Fruit fly (Drosophila melanogaster) whole organism, larva: ENCODE data around the gene Son.
A peak's percentile ranks its signal among the peaks of the same experiment; 100 is the strongest.

Source experiments
- noc ChIP-seq: fragments of 200-800 bp; sonication (Bioruptor generic); optimal IDR thresholded peaks from 3 replicates; lab custom pipeline; 2019; ENCODE audit warnings: missing biosample characterization, mild to moderate bottlenecking, missing genetic modification characterization, moderate library complexity

The Son gene

dm6 chr3R:9586663-9587248 lies 8.9 kb downstream of the Son start, which contains the start of gene P58IPK:
P58IPK (plus strand) TSS chr3R:9586942.
- peak; percentile 3 for TF ChIP-seq noc

- peak; percentile 67 for TF ChIP-seq noc
Measured at dm6 chr3R:9590952-9591532, 13.2 kb downstream of the Son start, which contains the start of the genes bocks and CG8312. bocks (minus strand) TSS chr3R:9591002. CG8312 (plus strand) TSS chr3R:9591309.

- no peak for TF ChIP-seq noc
Measured at dm6 chr3R:9591769-9592388, 14.0 kb downstream of the Son start.

DNA sequence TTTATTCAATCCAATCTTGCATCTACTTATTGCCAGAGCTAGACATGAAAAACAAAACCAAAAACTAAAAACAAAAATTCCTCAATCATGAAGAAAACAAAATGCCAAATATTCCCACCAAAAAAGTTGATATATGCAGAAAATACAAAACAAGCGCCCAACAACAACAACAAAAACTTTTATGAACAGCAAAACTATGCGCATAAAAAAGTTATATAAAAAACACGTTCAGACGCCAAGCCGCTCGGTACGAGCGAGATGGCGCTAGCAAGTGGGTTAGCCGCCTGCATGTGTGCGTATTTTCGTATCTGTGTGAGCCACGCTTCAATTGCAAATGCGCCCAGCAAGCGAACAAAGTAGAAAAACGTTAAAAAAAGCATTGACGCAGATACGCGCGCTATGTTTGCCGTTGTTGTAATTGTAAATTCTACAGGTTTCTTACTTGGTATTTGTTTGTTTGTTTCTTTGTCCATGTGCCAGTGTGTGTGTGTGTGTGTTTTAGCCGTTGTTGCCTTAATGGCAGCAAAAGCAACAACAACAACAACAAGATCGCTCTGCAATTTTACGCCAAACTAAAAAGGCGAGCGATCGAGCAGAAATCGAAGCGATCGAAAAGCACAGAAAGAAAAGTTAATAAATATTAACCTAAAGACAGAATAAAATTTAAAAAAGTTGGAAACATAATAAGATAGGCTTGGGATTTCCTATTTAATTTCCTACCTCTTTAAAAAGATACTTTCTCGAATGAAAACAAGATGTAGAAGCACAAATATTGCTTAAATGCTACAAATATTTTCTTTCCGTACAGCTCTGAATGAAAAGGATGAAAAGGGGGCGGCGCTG lies 15.8 kb downstream of the Son start:
- TF ChIP-seq noc, result no peak

dm6 chr3R:9594251-9594581 lies 16.4 kb downstream of the Son start:
- TF ChIP-seq noc, result no peak

dm6 chr3R:9594839-9595238 lies 17.0 kb downstream of the Son start:
- TF ChIP-seq noc, result no peak

DNA sequence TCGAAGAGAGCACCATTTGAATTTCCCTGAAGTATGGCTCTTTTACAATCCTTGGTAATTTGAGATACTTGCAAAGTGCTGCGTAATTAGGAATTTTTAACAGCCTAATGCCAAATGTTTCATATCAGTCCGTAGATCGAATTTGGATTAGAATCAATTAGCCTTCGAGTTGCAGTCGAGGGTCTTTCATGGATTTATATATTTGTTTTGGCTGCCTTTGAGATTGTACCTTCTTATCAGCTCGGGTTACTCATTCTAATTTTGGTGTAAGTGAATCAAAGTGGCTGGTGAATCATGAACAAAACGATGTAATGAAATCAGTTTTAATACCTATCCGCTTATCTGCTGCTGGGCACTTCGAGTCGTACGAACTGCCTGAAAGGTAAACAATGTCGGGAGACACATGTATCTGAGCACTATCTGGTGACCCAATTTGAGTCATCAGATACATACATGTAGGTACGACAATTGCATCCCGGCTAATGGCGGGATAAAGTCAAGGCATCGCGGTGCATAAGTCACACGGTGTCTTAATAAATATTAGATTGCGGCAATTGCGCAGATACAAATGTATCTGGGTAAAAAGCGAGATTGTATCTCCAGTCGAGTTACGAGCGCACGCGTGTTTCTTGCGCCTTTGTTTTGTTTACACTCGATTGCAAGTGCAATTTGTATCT lies 18.0 kb downstream of the Son start:
- TF ChIP-seq noc, result no peak

- TF ChIP-seq noc, result no peak
Measured at dm6 chr3R:9596615-9597014, 18.8 kb downstream of the Son start.

DNA sequence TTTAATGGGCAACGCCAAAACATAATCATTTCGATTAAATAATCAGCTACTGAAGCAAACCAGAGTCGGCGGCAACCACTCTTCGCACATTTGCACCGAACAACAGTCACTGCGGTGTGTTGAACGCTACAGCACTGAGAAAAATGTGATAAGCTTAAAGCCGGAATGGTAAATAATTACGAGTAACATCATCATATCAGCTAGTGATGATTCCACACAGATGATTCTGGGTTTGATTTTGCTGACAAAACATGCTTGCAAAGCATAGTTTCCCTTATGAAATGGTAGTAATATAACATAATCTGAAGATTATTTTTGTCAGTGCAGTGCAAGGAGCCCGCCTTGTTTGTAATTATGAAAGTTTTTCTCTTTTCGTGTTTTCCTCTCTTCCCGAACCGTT lies 20.3 kb downstream of the Son start:
- TF ChIP-seq noc, result no peak

dm6 chr3R:9600558-9600959 lies 22.7 kb downstream of the Son start:
- TF ChIP-seq noc, result peak; percentile 95

DNA sequence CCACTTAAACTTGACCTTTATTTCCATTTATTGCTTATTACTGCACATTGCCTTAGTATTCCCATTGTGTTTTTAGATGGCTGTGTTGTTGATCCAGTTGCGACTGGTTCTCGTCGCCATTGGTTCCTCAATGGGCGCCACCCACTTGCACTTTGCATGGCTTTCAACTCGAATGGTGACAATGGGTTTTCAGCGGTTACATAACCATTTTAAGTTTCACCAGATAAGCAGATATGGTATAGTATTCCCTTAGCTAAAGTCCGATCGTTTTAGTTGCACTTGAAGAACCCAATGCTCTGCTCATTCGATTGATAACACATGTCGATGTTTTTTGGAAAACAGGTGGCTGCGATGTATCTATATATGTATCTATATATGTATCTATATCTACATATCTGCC lies 24.1 kb downstream of the Son start:
- TF ChIP-seq noc, result no peak

dm6 chr3R:9603022-9603942 lies 25.4 kb downstream of the Son start:
- no peak for TF ChIP-seq noc

dm6 chr3R:9604445-9605020 lies 26.7 kb downstream of the Son start:
- no peak for TF ChIP-seq noc

dm6 chr3R:9605084-9605483 lies 27.2 kb downstream of the Son start:
- no peak for TF ChIP-seq noc
